Fruit fly (Drosophila melanogaster) whole organism, embryonic: ENCODE data around the gene CG17168.
A peak's percentile ranks its signal among the peaks of the same experiment; 100 is the strongest.

ENCODE experiments used
- ATbp ChIP-seq: fragments of 200-800 bp; sonication (Bioruptor generic); optimal IDR thresholded peaks from 2 replicates; lab custom pipeline; 2017; ENCODE audit warnings: missing biosample characterization, mild to moderate bottlenecking, missing genetic modification characterization, missing genetic modification reagents
- Atf-2 ChIP-seq: fragments of 200-800 bp; sonication (Bioruptor generic); optimal IDR thresholded peaks from 2 replicates; lab custom pipeline; 2016; ENCODE audit warnings: missing biosample characterization, missing genetic modification characterization
- CG10209 ChIP-seq: fragments of 200-800 bp; sonication (Bioruptor generic); optimal IDR thresholded peaks from 3 replicates; lab custom pipeline; 2017; ENCODE audit warnings: missing biosample characterization, mild to moderate bottlenecking, missing genetic modification characterization, missing genetic modification reagents
- CG11247 ChIP-seq: fragments of 200-800 bp; sonication (Bioruptor generic); IDR thresholded peaks from 2 replicates; pipeline ENCODE4 v1.3.6; 2022; ENCODE audit warnings: missing biosample characterization, missing genetic modification characterization
- CG11560 ChIP-seq: fragments of 200-800 bp; sonication (Bioruptor generic); IDR thresholded peaks from 3 replicates; pipeline ENCODE4 v1.3.6; 2022; ENCODE audit warnings: missing biosample characterization, missing genetic modification characterization
- CG11723 ChIP-seq: fragments of 200-800 bp; sonication (Bioruptor generic); optimal IDR thresholded peaks from 2 replicates; lab custom pipeline; 2017; ENCODE audit warnings: missing biosample characterization, mild to moderate bottlenecking, missing genetic modification characterization
- CG12942 ChIP-seq: fragments of 200-800 bp; sonication (Bioruptor generic); optimal IDR thresholded peaks from 3 replicates; lab custom pipeline; 2016; ENCODE audit warnings: missing biosample characterization, missing genetic modification characterization
- CG13424 ChIP-seq: fragments of 200-800 bp; sonication (Bioruptor generic); optimal IDR thresholded peaks from 2 replicates; lab custom pipeline; 2019; ENCODE audit warnings: missing biosample characterization, mild to moderate bottlenecking, missing genetic modification characterization, moderate library complexity
- CG14710 ChIP-seq: fragments of 200-800 bp; sonication (Bioruptor generic); optimal IDR thresholded peaks from 3 replicates; lab custom pipeline; 2019; ENCODE audit warnings: missing biosample characterization, mild to moderate bottlenecking, missing genetic modification characterization, moderate library complexity
- CG15514 ChIP-seq: fragments of 200-800 bp; sonication (Bioruptor generic); optimal IDR thresholded peaks from 3 replicates; lab custom pipeline; 2017; ENCODE audit warnings: missing biosample characterization, missing genetic modification characterization, mild to moderate bottlenecking, moderate library complexity, missing genetic modification reagents
- CG16815 ChIP-seq: fragments of 200-800 bp; sonication (Bioruptor generic); optimal IDR thresholded peaks from 3 replicates; lab custom pipeline; 2017; ENCODE audit warnings: missing biosample characterization, mild to moderate bottlenecking, missing genetic modification characterization
- CG17328 ChIP-seq: fragments of 200-800 bp; sonication (Bioruptor generic); IDR thresholded peaks from 2 replicates; pipeline ENCODE4 v1.3.6; 2022; ENCODE audit warnings: missing biosample characterization, missing genetic modification characterization
- CG18011 ChIP-seq: fragments of 200-800 bp; sonication (Bioruptor generic); optimal IDR thresholded peaks from 2 replicates; lab custom pipeline; 2017; ENCODE audit warnings: missing biosample characterization, missing genetic modification characterization, mild to moderate bottlenecking, moderate library complexity, missing genotype
- CG18262 ChIP-seq: fragments of 200-800 bp; optimal IDR thresholded peaks from 3 replicates; lab custom pipeline; 2019; ENCODE audit warnings: missing biosample characterization, mild to moderate bottlenecking, missing genetic modification characterization, moderate library complexity
- CG18476 ChIP-seq: fragments of 200-800 bp; sonication (Bioruptor generic); optimal IDR thresholded peaks from 2 replicates; lab custom pipeline; 2016; ENCODE audit warnings: missing biosample characterization, mild to moderate bottlenecking, missing genetic modification characterization
- CG33213 ChIP-seq: fragments of 200-800 bp; sonication (Bioruptor generic); optimal IDR thresholded peaks from 3 replicates; lab custom pipeline; 2016; ENCODE audit warnings: missing biosample characterization, missing genetic modification characterization
- CG34376 ChIP-seq: fragments of 200-800 bp; sonication (Bioruptor generic); optimal IDR thresholded peaks from 2 replicates; lab custom pipeline; 2018; ENCODE audit warnings: missing biosample characterization, mild to moderate bottlenecking, missing genetic modification characterization
- CG4360 ChIP-seq: fragments of 200-800 bp; sonication (Bioruptor generic); IDR thresholded peaks from 2 replicates; pipeline ENCODE4 v1.3.6; 2022; ENCODE audit warnings: missing biosample characterization, missing genetic modification characterization
- CG5180 ChIP-seq: fragments of 200-800 bp; sonication (Bioruptor generic); optimal IDR thresholded peaks from 3 replicates; lab custom pipeline; 2017; ENCODE audit warnings: missing biosample characterization, missing genetic modification characterization, mild to moderate bottlenecking, moderate library complexity, missing genetic modification reagents
- CoRest ChIP-seq: fragments of 200-800 bp; sonication (Bioruptor generic); optimal IDR thresholded peaks from 3 replicates; lab custom pipeline; 2018; ENCODE audit warnings: missing biosample characterization, mild to moderate bottlenecking, missing genetic modification characterization, moderate library complexity
- Deaf1 ChIP-seq: fragments of 200-800 bp; optimal IDR thresholded peaks from 3 replicates; lab custom pipeline; 2019; ENCODE audit warnings: missing biosample characterization, mild to moderate bottlenecking, missing genetic modification characterization, moderate library complexity
- Dek ChIP-seq: fragments of 200-800 bp; sonication (Bioruptor generic); optimal IDR thresholded peaks from 3 replicates; lab custom pipeline; 2019; ENCODE audit warnings: missing biosample characterization, mild to moderate bottlenecking, missing genetic modification characterization, moderate library complexity
- GATAe ChIP-seq: fragments of 200-800 bp; sonication (Bioruptor generic); conservative IDR thresholded peaks from 2 replicates; pipeline ENCODE4 v1.3.6; 2022; ENCODE audit warnings: missing biosample characterization, missing genetic modification characterization
- Hr3 ChIP-seq: fragments of 200-800 bp; sonication (Bioruptor generic); optimal IDR thresholded peaks from 3 replicates; lab custom pipeline; 2016; ENCODE audit warnings: missing biosample characterization, missing genetic modification characterization
- Hr51 ChIP-seq, 2 experiments: fragments of 200-800 bp; sonication (Bioruptor generic); optimal IDR thresholded peaks; 2 replicates in 1 of 2; 3 replicates in 1 of 2; lab custom pipeline; 2016 to 2018; ENCODE audit warnings: missing biosample characterization in 2 of 2, missing genetic modification characterization in 2 of 2, mild to moderate bottlenecking in 1 of 2, moderate library complexity in 1 of 2
- Lim3 ChIP-seq: fragments of 200-800 bp; sonication (Bioruptor generic); IDR thresholded peaks from 2 replicates; pipeline ENCODE4 v1.3.6; 2022; ENCODE audit warnings: missing biosample characterization, missing genetic modification characterization
- NfI ChIP-seq: fragments of 200-800 bp; sonication (Bioruptor generic); optimal IDR thresholded peaks from 3 replicates; lab custom pipeline; 2018; ENCODE audit warnings: missing biosample characterization, mild to moderate bottlenecking, missing genetic modification characterization, moderate library complexity
- Oli ChIP-seq: fragments of 200-800 bp; sonication (Bioruptor generic); optimal IDR thresholded peaks from 2 replicates; lab custom pipeline; 2018; ENCODE audit warnings: missing biosample characterization, mild to moderate bottlenecking, missing genetic modification characterization, moderate library complexity
- Pdp1 ChIP-seq, 2 experiments: fragments of 200-800 bp; sonication (Bioruptor generic); optimal IDR thresholded peaks; 3 replicates each; lab custom pipeline; 2016; ENCODE audit warnings: missing biosample characterization in 2 of 2, missing genetic modification characterization in 2 of 2, mild to moderate bottlenecking in 1 of 2, moderate library complexity in 1 of 2
- Ravus ChIP-seq: fragments of 200-800 bp; sonication (Bioruptor generic); IDR thresholded peaks from 2 replicates; pipeline ENCODE4 v1.3.6; 2022; ENCODE audit warnings: missing biosample characterization, missing genetic modification characterization
- Sox100B ChIP-seq: fragments of 200-800 bp; sonication (Bioruptor generic); optimal IDR thresholded peaks from 3 replicates; lab custom pipeline; 2018; ENCODE audit warnings: missing biosample characterization, mild to moderate bottlenecking, missing genetic modification characterization
- Ssrp ChIP-seq: fragments of 200-800 bp; sonication (Bioruptor generic); optimal IDR thresholded peaks from 2 replicates; lab custom pipeline; 2018; ENCODE audit warnings: missing biosample characterization, mild to moderate bottlenecking, missing genetic modification characterization, moderate library complexity
- chinmo ChIP-seq: fragments of 200-800 bp; sonication (Bioruptor generic); IDR thresholded peaks from 4 replicates; pipeline ENCODE4 v1.3.6; 2022; ENCODE audit warnings: missing biosample characterization, missing genetic modification characterization; ENCODE audit not compliant: partially characterized antibody
- ci ChIP-seq: fragments of 200-800 bp; sonication (Bioruptor generic); IDR thresholded peaks from 3 replicates; pipeline ENCODE4 v1.3.6; 2022; ENCODE audit warnings: missing biosample characterization, missing genetic modification characterization
- dan ChIP-seq: fragments of 200-800 bp; sonication (Bioruptor generic); IDR thresholded peaks from 2 replicates; pipeline ENCODE4 v1.3.6; 2022; ENCODE audit warnings: missing biosample characterization, missing genetic modification characterization
- exex ChIP-seq: fragments of 200-800 bp; sonication (Bioruptor generic); optimal IDR thresholded peaks from 4 replicates; lab custom pipeline; 2018; ENCODE audit warnings: missing biosample characterization, mild to moderate bottlenecking, missing genetic modification characterization, moderate library complexity
- fu2 ChIP-seq: fragments of 200-800 bp; sonication (Bioruptor generic); optimal IDR thresholded peaks from 2 replicates; lab custom pipeline; 2016; ENCODE audit warnings: missing biosample characterization, missing genetic modification characterization
- grn ChIP-seq: fragments of 200-800 bp; sonication (Bioruptor generic); optimal IDR thresholded peaks from 3 replicates; lab custom pipeline; 2017; ENCODE audit warnings: missing biosample characterization, missing genetic modification characterization
- mirr ChIP-seq: fragments of 200-800 bp; sonication (Bioruptor generic); optimal IDR thresholded peaks from 3 replicates; lab custom pipeline; 2018; ENCODE audit warnings: missing biosample characterization, mild to moderate bottlenecking, missing genetic modification characterization
- nmo ChIP-seq: fragments of 200-800 bp; sonication (Bioruptor generic); optimal IDR thresholded peaks from 2 replicates; lab custom pipeline; 2018; ENCODE audit warnings: missing biosample characterization, mild to moderate bottlenecking, missing genetic modification characterization, moderate library complexity
- pho ChIP-seq: fragments of 200-800 bp; sonication (Bioruptor generic); optimal IDR thresholded peaks from 2 replicates; lab custom pipeline; 2016; ENCODE audit warnings: missing biosample characterization, missing genetic modification characterization
- prd ChIP-seq, 3 experiments: fragments of >200 bp in 2 of 3; fragments of 200-800 bp in 1 of 3; sonication (Bioruptor generic) in 1 of 3; optimal IDR thresholded peaks in 2 of 3; IDR thresholded peaks in 1 of 3; 2 replicates in 2 of 3; 3 replicates in 1 of 3; pipeline versions ENCODE4 v1.3.6 to Lab custom; 2017 to 2022; ENCODE audit warnings: missing biosample characterization in 1 of 3, missing genetic modification characterization in 1 of 3
- sd ChIP-seq: fragments of 200-800 bp; sonication (Bioruptor generic); optimal IDR thresholded peaks from 3 replicates; lab custom pipeline; 2018; ENCODE audit warnings: missing biosample characterization, mild to moderate bottlenecking, missing genetic modification characterization, moderate library complexity
- sens-2 ChIP-seq: fragments of 200-800 bp; sonication (Bioruptor generic); IDR thresholded peaks from 2 replicates; pipeline ENCODE4 v1.3.6; 2022; ENCODE audit warnings: missing biosample characterization, missing genetic modification characterization
- sisA ChIP-seq: fragments of 200-800 bp; sonication (Bioruptor generic); IDR thresholded peaks from 2 replicates; pipeline ENCODE4 v1.3.6; 2022; ENCODE audit warnings: missing biosample characterization, missing genetic modification characterization
- sug ChIP-seq: fragments of 200-800 bp; optimal IDR thresholded peaks from 2 replicates; lab custom pipeline; 2019; ENCODE audit warnings: missing biosample characterization, mild to moderate bottlenecking, missing genetic modification characterization, moderate library complexity
- unc-4 ChIP-seq: fragments of 200-800 bp; sonication (Bioruptor generic); IDR thresholded peaks from 2 replicates; pipeline ENCODE4 v1.3.6; 2022; ENCODE audit warnings: missing biosample characterization, missing genetic modification characterization; ENCODE audit not compliant: partially characterized antibody
- unpg ChIP-seq: fragments of 200-800 bp; sonication (Bioruptor generic); optimal IDR thresholded peaks from 3 replicates; lab custom pipeline; 2018; ENCODE audit warnings: missing biosample characterization, mild to moderate bottlenecking, missing genetic modification characterization, moderate library complexity

CG17168 gene

DNA sequence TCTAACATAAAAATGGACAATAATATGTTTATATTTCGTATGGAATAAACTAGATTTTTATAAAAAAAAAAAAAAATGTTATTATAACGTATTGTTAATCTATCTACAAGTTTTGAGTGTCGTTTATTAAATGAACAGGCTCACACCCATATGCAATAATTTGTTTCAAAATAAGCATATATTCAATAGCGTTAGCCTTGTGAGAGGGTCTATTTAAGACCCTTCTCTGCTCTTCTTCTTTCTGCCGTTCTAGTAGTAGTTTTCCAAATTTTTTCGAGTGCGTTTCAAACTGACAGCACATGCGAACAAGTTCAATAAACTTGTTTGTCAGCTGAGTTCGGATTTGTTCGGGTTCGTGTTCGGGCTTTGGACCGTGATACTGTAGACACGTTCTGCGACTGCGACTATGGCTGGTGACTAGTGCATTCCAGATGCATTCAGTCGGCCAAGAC lies 11.3 kb upstream of the CG17168 start (continued):
- no peak for TF ChIP-seq CG15514 (GFP tag; lab: Kevin White, UChicago)
- TF ChIP-seq Sox100B (GFP tag; lab: Kevin White, UChicago), result peak; percentile 49
- TF ChIP-seq CG18011 (GFP tag; lab: Kevin White, UChicago), result no peak
- TF ChIP-seq CoRest (tag; lab: Kevin White, UChicago), result peak; percentile 35
- TF ChIP-seq Ssrp (tag; lab: Kevin White, UChicago), result peak; percentile 36
- TF ChIP-seq CG10209, result peak; percentile 16
- peak; percentile 34 for TF ChIP-seq Oli (tag; lab: Kevin White, UChicago)
- no peak for TF ChIP-seq NfI (GFP tag; lab: Kevin White, UChicago)
- TF ChIP-seq chinmo (GFP tag; lab: Robert Waterston, UW), result 0 out of 4 replicates have a peak, but pooled peaks have one; percentile 55
- TF ChIP-seq Lim3, result no peak
- TF ChIP-seq fu2 (GFP tag; lab: Kevin White, UChicago), result no peak
- TF ChIP-seq Ravus (GFP tag; lab: Robert Waterston, UW), result no peak
- TF ChIP-seq unpg (GFP tag; lab: Kevin White, UChicago), result no peak
- TF ChIP-seq CG4360, result no peak
- TF ChIP-seq CG13424, result peak; percentile 16
- TF ChIP-seq CG12942, result no peak
- TF ChIP-seq sens-2 (GFP tag; lab: Robert Waterston, UW), result no peak
- TF ChIP-seq CG5180, result peak; percentile 12
- TF ChIP-seq Dek (tag; lab: Kevin White, UChicago), result no peak
- TF ChIP-seq CG11247 (GFP tag; lab: Robert Waterston, UW), result no peak
- no peak for TF ChIP-seq Atf-2
- no peak for TF ChIP-seq CG16815 (GFP tag; lab: Kevin White, UChicago)
- TF ChIP-seq CG18262 (tag; lab: Kevin White, UChicago), result peak; percentile 21
- no peak for TF ChIP-seq unc-4 (GFP tag; lab: Robert Waterston, UW)
- TF ChIP-seq CG11723 (GFP tag; lab: Kevin White, UChicago), result no peak
- TF ChIP-seq CG17328 (GFP tag; lab: Robert Waterston, UW), result no peak
- TF ChIP-seq prd (optimal IDR thresholded peaks at IDR 0.05; lab: Kevin White, UChicago), result no peak
- 0 out of 3 replicates have a peak, but pooled peaks have one; percentile 19 for TF ChIP-seq prd (GFP tag; IDR thresholded peaks at IDR 0.05; lab: Robert Waterston, UW)
- TF ChIP-seq Hr51 (GFP tag; optimal IDR thresholded peaks at IDR 0.05; lab: Kevin White, UChicago), result peak in 1 of 2 experiments; percentile 41
- peak; percentile 25 for TF ChIP-seq Hr3 (GFP tag; lab: Kevin White, UChicago)
- peak; percentile 30 for TF ChIP-seq sd (tag; lab: Kevin White, UChicago)
- peak; percentile 86 for TF ChIP-seq Deaf1 (tag; lab: Kevin White, UChicago)
- peak; percentile 41 for TF ChIP-seq nmo (GFP tag; lab: Kevin White, UChicago)
- peak; percentile 1 for TF ChIP-seq CG14710
- TF ChIP-seq dan (GFP tag; lab: Robert Waterston, UW), result no peak
- TF ChIP-seq sisA (GFP tag; lab: Robert Waterston, UW), result no peak
- TF ChIP-seq, all 482 proteins: peak for 44

- TF ChIP-seq GATAe (GFP tag; lab: Robert Waterston, UW), result peak; percentile 48
- peak; percentile 71 for TF ChIP-seq exex
- TF ChIP-seq mirr (GFP tag; lab: Kevin White, UChicago), result peak; percentile 54
- TF ChIP-seq ATbp (GFP tag; lab: Kevin White, UChicago), result no peak
- TF ChIP-seq ci (GFP tag; lab: Robert Waterston, UW), result no peak
- TF ChIP-seq CG34376 (GFP tag; lab: Kevin White, UChicago), result peak; percentile 36
- TF ChIP-seq pho (GFP tag; lab: Kevin White, UChicago), result no peak
- peak; percentile 8 for TF ChIP-seq grn
- no peak for TF ChIP-seq CG33213 (GFP tag; lab: Kevin White, UChicago)
- no peak for TF ChIP-seq CG18476 (GFP tag; lab: Kevin White, UChicago)
- TF ChIP-seq Pdp1 (GFP tag; optimal IDR thresholded peaks at IDR 0.05; lab: Kevin White, UChicago), result peak in 1 of 2 experiments; percentile 29
- TF ChIP-seq CG11560 (tag; lab: Robert Waterston, UW), result no peak
- peak; percentile 63 for TF ChIP-seq sug (tag; lab: Kevin White, UChicago)
These were observed 9.1 kb upstream of the CG17168 start for dm6 chrX:23073402-23073801.
